Worm (Caenorhabditis elegans): Measurements from ENCODE around the gene K09C8.2.

K09C8.2 gene

ce11 chrX:10959136-10959535, at the start of gene K09C8.2:
Gene K09C8.2, plus strand, starts transcription at chrX:10959436.
- TF ChIP-seq dao-5 (tag; optimal IDR thresholded peaks at IDR 0.05) (no peak), him-1 (tag; optimal IDR thresholded peaks at IDR 0.05) (no peak), W03F9.2 (tag; optimal IDR thresholded peaks at IDR 0.05) (no peak)

ce11 chrX:10909661-10910060, 49.6 kb upstream of the K09C8.2 start:
- no peak for TF ChIP-seq dao-5 (tag; optimal IDR thresholded peaks at IDR 0.05)
- no peak for TF ChIP-seq him-1 (tag; optimal IDR thresholded peaks at IDR 0.05)
- TF ChIP-seq W03F9.2 (tag; optimal IDR thresholded peaks at IDR 0.05) = no peak

ce11 chrX:10910716-10911115, 48.5 kb upstream of the K09C8.2 start, which contains the start of gene F47B10.8:
Gene F47B10.8, minus strand, starts transcription at chrX:10910816.
- no peak for TF ChIP-seq W03F9.2 (tag; optimal IDR thresholded peaks at IDR 0.05)
- no peak for TF ChIP-seq dao-5 (tag; optimal IDR thresholded peaks at IDR 0.05)
- no peak for TF ChIP-seq him-1 (tag; optimal IDR thresholded peaks at IDR 0.05)

ce11 chrX:10913981-10914380, 45.3 kb upstream of the K09C8.2 start, which contains the start of gene F47B10.9:
Gene F47B10.9, minus strand, starts transcription at chrX:10914081.
- TF ChIP-seq W03F9.2 (tag; optimal IDR thresholded peaks at IDR 0.05) (no peak), dao-5 (tag; optimal IDR thresholded peaks at IDR 0.05) (no peak), him-1 (tag; optimal IDR thresholded peaks at IDR 0.05) (no peak)

ce11 chrX:10914421-10915277, 44.6 kb upstream of the K09C8.2 start:
- TF ChIP-seq dao-5 (tag; optimal IDR thresholded peaks at IDR 0.05) (no peak), him-1 (tag; optimal IDR thresholded peaks at IDR 0.05) (no peak), W03F9.2 (tag; optimal IDR thresholded peaks at IDR 0.05) (no peak)

ce11 chrX:10916194-10916593, 43.0 kb upstream of the K09C8.2 start:
- TF ChIP-seq W03F9.2 (tag; optimal IDR thresholded peaks at IDR 0.05) = no peak
- TF ChIP-seq him-1 (tag; optimal IDR thresholded peaks at IDR 0.05) = no peak

- TF ChIP-seq W03F9.2 (tag; optimal IDR thresholded peaks at IDR 0.05) (no peak), dao-5 (tag; optimal IDR thresholded peaks at IDR 0.05) (no peak), him-1 (tag; optimal IDR thresholded peaks at IDR 0.05) (no peak)
These were observed 39.6 kb upstream of the K09C8.2 start, which contains the start of gene nstp-9 for ce11 chrX:10919613-10920012. Gene nstp-9, minus strand, starts transcription at chrX:10919713.

ce11 chrX:10924031-10924430, 35.2 kb upstream of the K09C8.2 start:
- TF ChIP-seq dao-5 (tag; optimal IDR thresholded peaks at IDR 0.05) (no peak), W03F9.2 (tag; optimal IDR thresholded peaks at IDR 0.05) (no peak), him-1 (tag; optimal IDR thresholded peaks at IDR 0.05) (no peak)

ce11 chrX:10927136-10927535, 32.1 kb upstream of the K09C8.2 start:
- TF ChIP-seq him-1 (tag; optimal IDR thresholded peaks at IDR 0.05) = no peak
- no peak for TF ChIP-seq W03F9.2 (tag; optimal IDR thresholded peaks at IDR 0.05)
- no peak for TF ChIP-seq dao-5 (tag; optimal IDR thresholded peaks at IDR 0.05)

- TF ChIP-seq W03F9.2 (tag; optimal IDR thresholded peaks at IDR 0.05) (no peak), him-1 (tag; optimal IDR thresholded peaks at IDR 0.05) (no peak), dao-5 (tag; optimal IDR thresholded peaks at IDR 0.05) (no peak)
These were observed 30.2 kb upstream of the K09C8.2 start, which contains the start of gene dgn-1 for ce11 chrX:10928948-10929563. Gene dgn-1, minus strand, starts transcription at chrX:10928998.

- no peak for TF ChIP-seq W03F9.2 (tag; optimal IDR thresholded peaks at IDR 0.05)
- no peak for TF ChIP-seq him-1 (tag; optimal IDR thresholded peaks at IDR 0.05)
- TF ChIP-seq dao-5 (tag; optimal IDR thresholded peaks at IDR 0.05) = no peak
These were observed 27.1 kb upstream of the K09C8.2 start for ce11 chrX:10932087-10932486.

- no peak for TF ChIP-seq W03F9.2 (tag; optimal IDR thresholded peaks at IDR 0.05)
- no peak for TF ChIP-seq him-1 (tag; optimal IDR thresholded peaks at IDR 0.05)
- TF ChIP-seq dao-5 (tag; optimal IDR thresholded peaks at IDR 0.05) = no peak
These were observed 25.8 kb upstream of the K09C8.2 start for ce11 chrX:10933308-10934014.

ce11 chrX:10941255-10941654, 18.0 kb upstream of the K09C8.2 start, which contains the start of gene pho-7:
Gene pho-7, minus strand, starts transcription at chrX:10941355.
- TF ChIP-seq W03F9.2 (tag; optimal IDR thresholded peaks at IDR 0.05) (no peak), dao-5 (tag; optimal IDR thresholded peaks at IDR 0.05) (no peak), him-1 (tag; optimal IDR thresholded peaks at IDR 0.05) (no peak)

All from whole organism, L4/young adult.